Worm (Caenorhabditis elegans) whole organism, late embryonic: ENCODE measurements around the gene rabx-5.

ENCODE experiments used
- C38D4.7 ChIP-seq: fragments of 200-800 bp; sonication (Bioruptor generic); optimal IDR thresholded peaks from 2 replicates; lab custom pipeline; 2018; ENCODE audit warnings: mild to moderate bottlenecking, missing genetic modification characterization, moderate library complexity, missing compliant biosample characterization
- F13H6.1 ChIP-seq: sonication (generic microtip); optimal IDR thresholded peaks from 2 replicates; lab custom pipeline; 2016; ENCODE audit warnings: missing genetic modification characterization, missing compliant biosample characterization
- K02D7.2 ChIP-seq: sonication (generic microtip); optimal IDR thresholded peaks from 2 replicates; lab custom pipeline; 2017; ENCODE audit warnings: mild to moderate bottlenecking, missing genetic modification characterization, missing compliant biosample characterization
- K09A11.1 ChIP-seq: sonication (generic microtip); optimal IDR thresholded peaks from 2 replicates; lab custom pipeline; 2017; ENCODE audit warnings: antibody characterized with exemption, mild to moderate bottlenecking, missing genetic modification characterization, missing compliant biosample characterization; ENCODE audit not compliant: insufficient read depth
- T23F11.4 ChIP-seq: fragments of 200-800 bp; sonication (Bioruptor generic); optimal IDR thresholded peaks from 2 replicates; lab custom pipeline; 2018; ENCODE audit warnings: mild to moderate bottlenecking, missing genetic modification characterization, missing compliant biosample characterization
- Y22D7AL.16 ChIP-seq: sonication (generic microtip); optimal IDR thresholded peaks from 2 replicates; lab custom pipeline; 2016; ENCODE audit warnings: missing genetic modification characterization, missing compliant biosample characterization
- ahr-1 ChIP-seq: sonication (generic microtip); optimal IDR thresholded peaks from 2 replicates; lab custom pipeline; 2016; ENCODE audit warnings: missing genetic modification characterization, missing compliant biosample characterization
- ceh-14 ChIP-seq: sonication (generic microtip); optimal IDR thresholded peaks from 2 replicates; lab custom pipeline; 2016; ENCODE audit warnings: missing genotype, missing genetic modification characterization, missing compliant biosample characterization
- ceh-18 ChIP-seq: sonication (generic microtip); optimal IDR thresholded peaks from 2 replicates; lab custom pipeline; 2016; ENCODE audit warnings: missing genetic modification characterization, missing compliant biosample characterization
- ceh-19 ChIP-seq: fragments of 200-800 bp; sonication (Bioruptor generic); optimal IDR thresholded peaks from 2 replicates; lab custom pipeline; 2018; ENCODE audit warnings: mild to moderate bottlenecking, missing genetic modification characterization, missing compliant biosample characterization
- ceh-2 ChIP-seq: sonication (generic microtip); optimal IDR thresholded peaks from 2 replicates; lab custom pipeline; 2016; ENCODE audit warnings: missing genotype, missing genetic modification characterization, missing compliant biosample characterization
- ceh-24 ChIP-seq: sonication (generic microtip); optimal IDR thresholded peaks from 2 replicates; lab custom pipeline; 2016; ENCODE audit warnings: mild to moderate bottlenecking, missing genetic modification characterization, missing compliant biosample characterization
- ceh-31 ChIP-seq: sonication (generic microtip); optimal IDR thresholded peaks from 2 replicates; lab custom pipeline; 2016; ENCODE audit warnings: missing genetic modification characterization, missing compliant biosample characterization
- ceh-34 ChIP-seq: sonication (generic microtip); optimal IDR thresholded peaks from 2 replicates; lab custom pipeline; 2016; ENCODE audit warnings: mild to moderate bottlenecking, missing genetic modification characterization, missing compliant biosample characterization
- ceh-45 ChIP-seq: fragments of 200-800 bp; sonication (Bioruptor generic); IDR thresholded peaks from 2 replicates; pipeline ENCODE4 v1.3.6; 2022; ENCODE audit warnings: missing genetic modification reagents, missing genetic modification characterization, missing compliant biosample characterization
- ceh-6 ChIP-seq: fragments of 200-800 bp; sonication (Bioruptor generic); optimal IDR thresholded peaks from 2 replicates; lab custom pipeline; 2018; ENCODE audit warnings: mild to moderate bottlenecking, missing genetic modification characterization, missing compliant biosample characterization
- ceh-9 ChIP-seq: sonication (generic microtip); optimal IDR thresholded peaks from 2 replicates; lab custom pipeline; 2016; ENCODE audit warnings: mild to moderate bottlenecking, missing genetic modification characterization, inconsistent platforms, missing compliant biosample characterization
- dmd-4 ChIP-seq: sonication (generic microtip); optimal IDR thresholded peaks from 2 replicates; lab custom pipeline; 2016; ENCODE audit warnings: borderline replicate concordance, missing genetic modification characterization, missing compliant biosample characterization
- dve-1 ChIP-seq: sonication (generic microtip); optimal IDR thresholded peaks from 2 replicates; lab custom pipeline; 2017; ENCODE audit warnings: antibody characterized with exemption, mild to moderate bottlenecking, missing genetic modification characterization, missing compliant biosample characterization
- elt-2 ChIP-seq: sonication (generic microtip); optimal IDR thresholded peaks from 2 replicates; lab custom pipeline; 2016; ENCODE audit warnings: missing genetic modification reagents, missing genetic modification characterization, missing compliant biosample characterization
- ets-4 ChIP-seq: sonication (generic microtip); optimal IDR thresholded peaks from 2 replicates; lab custom pipeline; 2016; ENCODE audit warnings: missing genetic modification characterization, missing compliant biosample characterization
- eyg-1 ChIP-seq: sonication (generic microtip); optimal IDR thresholded peaks from 2 replicates; lab custom pipeline; 2016; ENCODE audit warnings: missing genotype, missing genetic modification characterization, missing compliant biosample characterization
- fax-1 ChIP-seq: sonication (generic microtip); optimal IDR thresholded peaks from 2 replicates; lab custom pipeline; 2016; ENCODE audit warnings: missing genotype, missing genetic modification characterization, missing compliant biosample characterization
- hlh-15 ChIP-seq: sonication (generic microtip); optimal IDR thresholded peaks from 2 replicates; lab custom pipeline; 2016; ENCODE audit warnings: missing genetic modification characterization, missing compliant biosample characterization
- hlh-30 ChIP-seq: sonication (generic microtip); optimal IDR thresholded peaks from 2 replicates; lab custom pipeline; 2017; ENCODE audit warnings: antibody characterized with exemption, missing genetic modification characterization, missing compliant biosample characterization; ENCODE audit not compliant: insufficient read depth
- hlh-6 ChIP-seq: sonication (generic microtip); optimal IDR thresholded peaks from 2 replicates; lab custom pipeline; 2016; ENCODE audit warnings: missing genotype, missing genetic modification characterization, missing compliant biosample characterization
- hlh-8 ChIP-seq: sonication (generic microtip); optimal IDR thresholded peaks from 2 replicates; lab custom pipeline; 2016; ENCODE audit warnings: missing genotype, missing genetic modification characterization, missing compliant biosample characterization
- mec-3 ChIP-seq: sonication (generic microtip); optimal IDR thresholded peaks from 2 replicates; lab custom pipeline; 2016; ENCODE audit warnings: borderline replicate concordance, missing genetic modification characterization, missing compliant biosample characterization
- nfya-1 ChIP-seq: sonication (generic microtip); optimal IDR thresholded peaks from 2 replicates; lab custom pipeline; 2017; ENCODE audit warnings: missing genetic modification characterization, mild to moderate bottlenecking, missing compliant biosample characterization, antibody characterized with exemption, moderate library complexity
- nhr-11 ChIP-seq: fragments of 150-350 bp; optimal IDR thresholded peaks from 2 replicates; lab custom pipeline; 2014; ENCODE audit warnings: missing biosample characterization, missing genetic modification characterization
- nhr-232 ChIP-seq: sonication (generic microtip); optimal IDR thresholded peaks from 2 replicates; lab custom pipeline; 2016; ENCODE audit warnings: missing genetic modification characterization, missing compliant biosample characterization
- npax-4 ChIP-seq: sonication (generic microtip); optimal IDR thresholded peaks from 2 replicates; lab custom pipeline; 2016; ENCODE audit warnings: missing genetic modification characterization, missing compliant biosample characterization
- ref-2 ChIP-seq: sonication (generic microtip); optimal IDR thresholded peaks from 2 replicates; lab custom pipeline; 2016; ENCODE audit warnings: missing genetic modification characterization, missing compliant biosample characterization
- rnt-1 ChIP-seq: sonication (generic microtip); optimal IDR thresholded peaks from 2 replicates; lab custom pipeline; 2016; ENCODE audit warnings: missing genetic modification characterization, missing compliant biosample characterization
- sox-2 ChIP-seq: fragments of 200-800 bp; sonication (Bioruptor generic); IDR thresholded peaks from 2 replicates; pipeline ENCODE4 v1.3.6; 2022; ENCODE audit warnings: missing genetic modification reagents, missing genetic modification characterization, missing compliant biosample characterization
- syd-9 ChIP-seq: sonication (generic microtip); optimal IDR thresholded peaks from 2 replicates; lab custom pipeline; 2016; ENCODE audit warnings: mild to moderate bottlenecking, missing genetic modification characterization, moderate library complexity, missing compliant biosample characterization
- tbx-7 ChIP-seq: sonication (generic microtip); optimal IDR thresholded peaks from 2 replicates; lab custom pipeline; 2016; ENCODE audit warnings: missing genotype, missing genetic modification characterization, missing compliant biosample characterization
- unc-3 ChIP-seq, 2 experiments: fragments of 200-800 bp in 1 of 2; sonication (Bioruptor generic) in 1 of 2; sonication (generic microtip) in 1 of 2; conservative IDR thresholded peaks in 1 of 2; optimal IDR thresholded peaks in 1 of 2; 2 replicates each; pipeline versions ENCODE4 v1.3.6 to Lab custom; 2016 to 2022; ENCODE audit warnings: missing compliant biosample characterization in 2 of 2, missing genetic modification characterization in 2 of 2, missing genetic modification reagents in 1 of 2
- unc-42 ChIP-seq: sonication (generic microtip); optimal IDR thresholded peaks from 2 replicates; lab custom pipeline; 2016; ENCODE audit warnings: missing genotype, missing genetic modification characterization, missing compliant biosample characterization
- unc-55 ChIP-seq: sonication (generic microtip); optimal IDR thresholded peaks from 2 replicates; lab custom pipeline; 2017; ENCODE audit warnings: missing biosample characterization, missing genetic modification reagents, missing genetic modification characterization

rabx-5 gene

DNA sequence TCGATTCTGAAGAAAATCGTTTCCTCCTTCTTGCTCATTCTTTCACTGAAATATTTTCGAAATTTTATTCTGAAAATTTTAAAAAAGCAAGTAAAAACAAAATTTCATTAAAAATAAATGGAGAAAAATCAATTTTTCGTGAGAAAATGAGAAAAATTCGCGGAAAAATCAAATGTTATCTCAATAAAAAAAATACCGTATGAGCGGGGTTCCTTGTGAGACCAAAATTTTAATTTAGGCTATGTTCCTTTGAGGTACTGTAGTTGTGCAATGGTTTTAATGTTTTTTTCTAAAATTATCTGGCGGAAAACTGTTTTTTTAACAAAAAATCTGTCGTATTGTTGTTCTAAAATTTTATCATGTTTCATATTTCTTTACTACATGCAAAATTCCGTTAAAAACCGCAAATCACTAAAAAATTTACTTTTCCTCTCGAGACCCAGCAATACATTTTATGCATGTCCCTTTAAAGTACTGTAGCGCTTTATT is 5.0 kb upstream of the rabx-5 start, which contains the start of gene epg-6:
Gene epg-6 (minus strand): TSS at position 51 of the 489 bp plus-strand sequence.
- TF ChIP-seq ceh-14 (tag; lab: Kevin White, UChicago) (no peak), ref-2 (no peak), hlh-30 (no peak), hlh-8 (tag; lab: Kevin White, UChicago) (no peak), unc-3 (GFP tag; conservative IDR thresholded peaks at IDR 0.05; lab: Robert Waterston, UW) (no peak), unc-3 (tag; optimal IDR thresholded peaks at IDR 0.05; lab: Kevin White, UChicago) (no peak), sox-2 (GFP tag; lab: Robert Waterston, UW) (no peak), ceh-2 (tag; lab: Kevin White, UChicago) (no peak), ceh-18 (tag; lab: Kevin White, UChicago) (no peak), nhr-232 (tag; lab: Kevin White, UChicago) (no peak), ceh-19 (GFP tag; lab: Kevin White, UChicago) (no peak), npax-4 (tag; lab: Kevin White, UChicago) (no peak), ceh-6 (GFP tag; lab: Kevin White, UChicago) (no peak), ceh-45 (GFP tag; lab: Robert Waterston, UW) (no peak), rnt-1 (tag; lab: Kevin White, UChicago) (no peak), elt-2 (tag; lab: Kevin White, UChicago) (no peak), eyg-1 (tag; lab: Kevin White, UChicago) (no peak), K02D7.2 (tag; lab: Kevin White, UChicago) (no peak), ceh-9 (no peak), C38D4.7 (no peak)

DNA sequence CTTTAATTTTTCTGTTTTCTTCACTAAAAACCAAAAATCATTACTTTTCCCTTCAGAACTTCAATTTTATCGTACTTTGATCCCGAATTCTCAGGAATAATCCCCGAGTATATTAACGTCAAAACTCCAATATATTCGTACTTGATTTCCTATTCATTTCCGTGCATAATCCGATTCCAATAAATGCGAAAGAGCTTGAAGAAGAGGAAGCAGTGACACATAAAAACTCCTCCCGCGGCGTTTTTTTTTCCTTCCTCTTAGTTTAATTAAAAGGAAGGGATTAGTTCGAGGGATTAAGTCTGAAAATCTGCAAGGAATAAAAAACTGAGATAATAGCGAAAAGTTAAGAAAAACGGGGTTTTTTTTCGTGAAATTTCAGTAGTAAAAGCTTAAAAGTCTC is 4.3 kb upstream of the rabx-5 start:
- TF ChIP-seq unc-42 (tag; lab: Kevin White, UChicago) (no peak), nhr-11 (tag; lab: Kevin White, UChicago) (no peak), ceh-18 (tag; lab: Kevin White, UChicago) (no peak), ceh-34 (tag; lab: Kevin White, UChicago) (no peak), ref-2 (no peak), sox-2 (GFP tag; lab: Robert Waterston, UW) (no peak), ceh-6 (GFP tag; lab: Kevin White, UChicago) (no peak), fax-1 (tag; lab: Kevin White, UChicago) (no peak), dve-1 (tag; lab: Kevin White, UChicago) (no peak), ceh-45 (GFP tag; lab: Robert Waterston, UW) (no peak), nfya-1 (no peak), rnt-1 (tag; lab: Kevin White, UChicago) (no peak), unc-3 (GFP tag; conservative IDR thresholded peaks at IDR 0.05; lab: Robert Waterston, UW) (no peak), unc-3 (tag; optimal IDR thresholded peaks at IDR 0.05; lab: Kevin White, UChicago) (no peak), hlh-6 (no peak)

DNA sequence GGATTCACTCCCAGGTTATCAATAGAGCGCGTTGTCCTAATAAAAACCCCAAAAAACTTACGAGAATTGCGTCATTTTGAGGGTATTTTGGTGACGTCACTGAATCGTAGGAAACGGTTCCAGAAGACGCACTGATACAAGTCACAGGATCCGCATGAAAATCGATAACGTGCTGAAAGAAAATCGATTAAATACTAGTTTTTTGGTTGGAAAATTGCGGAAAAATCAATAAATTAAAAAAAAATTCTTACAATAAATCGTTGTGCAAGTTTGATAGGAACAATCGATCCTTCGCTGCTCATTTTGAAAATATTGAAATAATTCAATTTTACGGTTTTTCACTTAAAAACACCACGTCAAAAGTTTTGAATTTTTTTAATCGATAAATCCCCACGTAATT is 1.9 kb upstream of the rabx-5 start, which contains the start of gene Y39A1A.2:
Gene Y39A1A.2 (minus strand): TSS at position 319 of the 400 bp plus-strand sequence.
- no peak for TF ChIP-seq ets-4 (tag; lab: Kevin White, UChicago)
- TF ChIP-seq syd-9 (tag; lab: Kevin White, UChicago): no peak
- no peak for TF ChIP-seq Y22D7AL.16
- no peak for TF ChIP-seq ceh-24 (tag; lab: Kevin White, UChicago)
- TF ChIP-seq T23F11.4 (GFP tag; lab: Kevin White, UChicago): no peak
- TF ChIP-seq ahr-1 (tag; lab: Kevin White, UChicago): no peak
- TF ChIP-seq unc-55 (GFP tag; lab: Kevin White, UChicago): no peak
- TF ChIP-seq ceh-9: no peak
- no peak for TF ChIP-seq mec-3 (tag; lab: Kevin White, UChicago)

DNA sequence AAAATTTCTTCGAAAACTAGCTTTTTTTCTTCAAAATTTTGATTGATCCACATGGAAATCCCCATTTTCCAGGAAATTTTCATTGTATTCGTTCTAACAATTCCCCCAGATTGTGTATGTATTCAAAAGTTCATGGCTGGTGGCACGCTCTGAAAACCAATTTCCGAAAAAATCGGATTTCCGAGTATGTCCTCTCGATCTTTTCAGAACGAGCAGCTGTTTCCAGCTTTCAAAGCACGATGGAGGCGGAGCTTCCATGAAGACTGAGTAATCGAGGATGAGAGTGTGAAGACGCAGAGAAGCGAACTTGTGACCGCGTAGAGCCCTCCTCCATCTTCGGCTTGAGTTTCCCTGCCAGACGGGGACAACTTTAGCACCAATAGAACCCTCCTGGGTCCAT is 824 bp upstream of the rabx-5 start:
- TF ChIP-seq hlh-30: peak; percentile 10
- TF ChIP-seq dmd-4: no peak
- TF ChIP-seq F13H6.1 (tag; lab: Kevin White, UChicago): no peak
- TF ChIP-seq ceh-31 (tag; lab: Kevin White, UChicago): no peak
- no peak for TF ChIP-seq K09A11.1
- TF ChIP-seq sox-2 (GFP tag; lab: Robert Waterston, UW): no peak
- no peak for TF ChIP-seq hlh-15
- no peak for TF ChIP-seq tbx-7 (tag; lab: Kevin White, UChicago)
- TF ChIP-seq, all 69 proteins: peak for 1
